Worm (Caenorhabditis elegans) whole organism, late embryonic: ENCODE results near the gene mboa-2.

Experiments used
- C08G9.2 ChIP-seq: sonication (generic microtip); optimal IDR thresholded peaks from 2 replicates; lab custom pipeline; 2016; ENCODE audit warnings: mild to moderate bottlenecking, missing genetic modification characterization, moderate library complexity, missing compliant biosample characterization
- F13H6.1 ChIP-seq: sonication (generic microtip); optimal IDR thresholded peaks from 2 replicates; lab custom pipeline; 2016; ENCODE audit warnings: missing genetic modification characterization, missing compliant biosample characterization
- K09A11.1 ChIP-seq: sonication (generic microtip); optimal IDR thresholded peaks from 2 replicates; lab custom pipeline; 2017; ENCODE audit warnings: antibody characterized with exemption, mild to moderate bottlenecking, missing genetic modification characterization, missing compliant biosample characterization; ENCODE audit not compliant: insufficient read depth
- Y22D7AL.16 ChIP-seq: sonication (generic microtip); optimal IDR thresholded peaks from 2 replicates; lab custom pipeline; 2016; ENCODE audit warnings: missing genetic modification characterization, missing compliant biosample characterization
- ahr-1 ChIP-seq: sonication (generic microtip); optimal IDR thresholded peaks from 2 replicates; lab custom pipeline; 2016; ENCODE audit warnings: missing genetic modification characterization, missing compliant biosample characterization
- ama-1 ChIP-seq: fragments of 150-350 bp; optimal IDR thresholded peaks from 2 replicates; lab custom pipeline; 2014
- ceh-14 ChIP-seq: sonication (generic microtip); optimal IDR thresholded peaks from 2 replicates; lab custom pipeline; 2016; ENCODE audit warnings: missing genotype, missing genetic modification characterization, missing compliant biosample characterization
- ceh-18 ChIP-seq: sonication (generic microtip); optimal IDR thresholded peaks from 2 replicates; lab custom pipeline; 2016; ENCODE audit warnings: missing genetic modification characterization, missing compliant biosample characterization
- ceh-19 ChIP-seq: fragments of 200-800 bp; sonication (Bioruptor generic); optimal IDR thresholded peaks from 2 replicates; lab custom pipeline; 2018; ENCODE audit warnings: mild to moderate bottlenecking, missing genetic modification characterization, missing compliant biosample characterization
- ceh-2 ChIP-seq: sonication (generic microtip); optimal IDR thresholded peaks from 2 replicates; lab custom pipeline; 2016; ENCODE audit warnings: missing genotype, missing genetic modification characterization, missing compliant biosample characterization
- ceh-31 ChIP-seq: sonication (generic microtip); optimal IDR thresholded peaks from 2 replicates; lab custom pipeline; 2016; ENCODE audit warnings: missing genetic modification characterization, missing compliant biosample characterization
- ceh-34 ChIP-seq: sonication (generic microtip); optimal IDR thresholded peaks from 2 replicates; lab custom pipeline; 2016; ENCODE audit warnings: mild to moderate bottlenecking, missing genetic modification characterization, missing compliant biosample characterization
- ceh-45 ChIP-seq: fragments of 200-800 bp; sonication (Bioruptor generic); IDR thresholded peaks from 2 replicates; pipeline ENCODE4 v1.3.6; 2022; ENCODE audit warnings: missing genetic modification reagents, missing genetic modification characterization, missing compliant biosample characterization
- ceh-48 ChIP-seq: sonication (generic microtip); optimal IDR thresholded peaks from 2 replicates; lab custom pipeline; 2016; ENCODE audit warnings: missing genetic modification characterization, inconsistent platforms, missing compliant biosample characterization
- che-1 ChIP-seq: sonication (generic microtip); optimal IDR thresholded peaks from 2 replicates; lab custom pipeline; 2016; ENCODE audit warnings: mild to moderate bottlenecking, missing genetic modification characterization, missing compliant biosample characterization
- dmd-4 ChIP-seq: sonication (generic microtip); optimal IDR thresholded peaks from 2 replicates; lab custom pipeline; 2016; ENCODE audit warnings: borderline replicate concordance, missing genetic modification characterization, missing compliant biosample characterization
- fax-1 ChIP-seq: sonication (generic microtip); optimal IDR thresholded peaks from 2 replicates; lab custom pipeline; 2016; ENCODE audit warnings: missing genotype, missing genetic modification characterization, missing compliant biosample characterization
- fkh-6 ChIP-seq: sonication (generic microtip); optimal IDR thresholded peaks from 2 replicates; lab custom pipeline; 2016; ENCODE audit warnings: missing genetic modification characterization, missing compliant biosample characterization
- gmeb-2 ChIP-seq: sonication (generic microtip); optimal IDR thresholded peaks from 2 replicates; lab custom pipeline; 2016; ENCODE audit warnings: missing genetic modification characterization, inconsistent platforms, missing compliant biosample characterization
- hlh-13 ChIP-seq: fragments of 200-800 bp; sonication (Bioruptor generic); optimal IDR thresholded peaks from 2 replicates; lab custom pipeline; 2018; ENCODE audit warnings: mild to moderate bottlenecking, missing genetic modification characterization, missing compliant biosample characterization
- hlh-30 ChIP-seq: sonication (generic microtip); optimal IDR thresholded peaks from 2 replicates; lab custom pipeline; 2017; ENCODE audit warnings: antibody characterized with exemption, missing genetic modification characterization, missing compliant biosample characterization; ENCODE audit not compliant: insufficient read depth
- hlh-6 ChIP-seq: sonication (generic microtip); optimal IDR thresholded peaks from 2 replicates; lab custom pipeline; 2016; ENCODE audit warnings: missing genotype, missing genetic modification characterization, missing compliant biosample characterization
- hlh-8 ChIP-seq: sonication (generic microtip); optimal IDR thresholded peaks from 2 replicates; lab custom pipeline; 2016; ENCODE audit warnings: missing genotype, missing genetic modification characterization, missing compliant biosample characterization
- lin-11 ChIP-seq: fragments of 200-800 bp; sonication (Bioruptor generic); optimal IDR thresholded peaks from 2 replicates; lab custom pipeline; 2018; ENCODE audit warnings: mild to moderate bottlenecking, missing genetic modification characterization, missing compliant biosample characterization
- madf-2 ChIP-seq: sonication (generic microtip); optimal IDR thresholded peaks from 2 replicates; lab custom pipeline; 2017; ENCODE audit warnings: missing genetic modification characterization, missing compliant biosample characterization
- nhr-11 ChIP-seq: fragments of 150-350 bp; optimal IDR thresholded peaks from 2 replicates; lab custom pipeline; 2014; ENCODE audit warnings: missing biosample characterization, missing genetic modification characterization
- nhr-232 ChIP-seq: sonication (generic microtip); optimal IDR thresholded peaks from 2 replicates; lab custom pipeline; 2016; ENCODE audit warnings: missing genetic modification characterization, missing compliant biosample characterization
- npax-4 ChIP-seq: sonication (generic microtip); optimal IDR thresholded peaks from 2 replicates; lab custom pipeline; 2016; ENCODE audit warnings: missing genetic modification characterization, missing compliant biosample characterization
- pat-9 ChIP-seq: fragments of 200-800 bp; sonication (Bioruptor generic); optimal IDR thresholded peaks from 2 replicates; lab custom pipeline; 2018; ENCODE audit warnings: mild to moderate bottlenecking, missing genetic modification characterization, moderate library complexity, missing compliant biosample characterization
- pha-4 ChIP-seq: fragments of 150-350 bp; optimal IDR thresholded peaks from 2 replicates; lab custom pipeline; 2018; ENCODE audit warnings: missing biosample characterization, missing genetic modification reagents, missing genetic modification characterization
- pqm-1 ChIP-seq: sonication (generic microtip); optimal IDR thresholded peaks from 2 replicates; lab custom pipeline; 2016; ENCODE audit warnings: missing genetic modification characterization, missing compliant biosample characterization
- ref-2 ChIP-seq: sonication (generic microtip); optimal IDR thresholded peaks from 2 replicates; lab custom pipeline; 2016; ENCODE audit warnings: missing genetic modification characterization, missing compliant biosample characterization
- rnt-1 ChIP-seq: sonication (generic microtip); optimal IDR thresholded peaks from 2 replicates; lab custom pipeline; 2016; ENCODE audit warnings: missing genetic modification characterization, missing compliant biosample characterization
- sdc-2 ChIP-seq: sonication (generic microtip); optimal IDR thresholded peaks from 2 replicates; lab custom pipeline; 2016; ENCODE audit warnings: missing genotype, missing genetic modification characterization, missing compliant biosample characterization
- sox-2 ChIP-seq: fragments of 200-800 bp; sonication (Bioruptor generic); IDR thresholded peaks from 2 replicates; pipeline ENCODE4 v1.3.6; 2022; ENCODE audit warnings: missing genetic modification reagents, missing genetic modification characterization, missing compliant biosample characterization
- sox-4 ChIP-seq: sonication (generic microtip); optimal IDR thresholded peaks from 2 replicates; lab custom pipeline; 2017; ENCODE audit warnings: mild to moderate bottlenecking, missing genetic modification characterization, inconsistent platforms, missing compliant biosample characterization
- tbx-2 ChIP-seq: sonication (generic microtip); optimal IDR thresholded peaks from 2 replicates; lab custom pipeline; 2016; ENCODE audit warnings: missing genetic modification characterization, missing compliant biosample characterization
- tbx-7 ChIP-seq: sonication (generic microtip); optimal IDR thresholded peaks from 2 replicates; lab custom pipeline; 2016; ENCODE audit warnings: missing genotype, missing genetic modification characterization, missing compliant biosample characterization
- unc-55 ChIP-seq: sonication (generic microtip); optimal IDR thresholded peaks from 2 replicates; lab custom pipeline; 2017; ENCODE audit warnings: missing biosample characterization, missing genetic modification reagents, missing genetic modification characterization
- unc-86 ChIP-seq: sonication (generic microtip); optimal IDR thresholded peaks from 2 replicates; lab custom pipeline; 2016; ENCODE audit warnings: missing genetic modification characterization, missing compliant biosample characterization
- zip-5 ChIP-seq: sonication (generic microtip); optimal IDR thresholded peaks from 2 replicates; lab custom pipeline; 2016; ENCODE audit warnings: missing genetic modification characterization, missing compliant biosample characterization

The mboa-2 gene

ce11 chrV:11134296-11134695, 12.0 kb upstream of the mboa-2 start, which contains the start of gene glb-3:
Gene glb-3, plus strand, starts transcription at chrV:11134596.
- TF ChIP-seq sox-4 (no peak), tbx-7 (no peak), pha-4 (tag; lab: Kevin White, UChicago) (no peak), Y22D7AL.16 (tag; lab: Kevin White, UChicago) (no peak), K09A11.1 (tag; lab: Kevin White, UChicago) (no peak), zip-5 (tag; lab: Kevin White, UChicago) (no peak), nhr-232 (tag; lab: Kevin White, UChicago) (no peak), ref-2 (no peak), unc-55 (GFP tag; lab: Kevin White, UChicago) (no peak), ahr-1 (tag; lab: Kevin White, UChicago) (no peak), tbx-2 (tag; lab: Kevin White, UChicago) (no peak), hlh-6 (tag; lab: Kevin White, UChicago) (no peak), ceh-18 (tag; lab: Kevin White, UChicago) (no peak), hlh-13 (GFP tag; lab: Kevin White, UChicago) (no peak), ceh-34 (tag; lab: Kevin White, UChicago) (no peak), ceh-48 (tag; lab: Kevin White, UChicago) (no peak), che-1 (tag; lab: Kevin White, UChicago) (no peak), F13H6.1 (tag; lab: Kevin White, UChicago) (no peak), fax-1 (tag; lab: Kevin White, UChicago) (no peak)

- TF ChIP-seq gmeb-2 (tag; lab: Kevin White, UChicago), result no peak
- TF ChIP-seq hlh-8 (tag; lab: Kevin White, UChicago), result peak; percentile 15
- TF ChIP-seq rnt-1 (tag; lab: Kevin White, UChicago), result no peak
- no peak for TF ChIP-seq K09A11.1 (tag; lab: Kevin White, UChicago)
- TF ChIP-seq ceh-14 (tag; lab: Kevin White, UChicago), result no peak
- TF ChIP-seq tbx-7, result no peak
Measured at ce11 chrV:11133516-11133915, 11.2 kb upstream of the mboa-2 start.

- TF ChIP-seq ceh-31 (tag; lab: Kevin White, UChicago) (no peak), pha-4 (tag; lab: Kevin White, UChicago) (no peak), lin-11 (no peak), nhr-232 (tag; lab: Kevin White, UChicago) (no peak), hlh-6 (tag; lab: Kevin White, UChicago) (no peak), hlh-30 (tag; lab: Kevin White, UChicago) (no peak), ama-1 (lab: Kevin White, UChicago) (no peak), ceh-2 (no peak), ceh-45 (no peak), fax-1 (tag; lab: Kevin White, UChicago) (no peak), ref-2 (no peak), pqm-1 (tag; lab: Kevin White, UChicago) (no peak), madf-2 (tag; lab: Kevin White, UChicago) (no peak), rnt-1 (tag; lab: Kevin White, UChicago) (no peak), ceh-19 (no peak), K09A11.1 (tag; lab: Kevin White, UChicago) (no peak), unc-86 (tag; lab: Kevin White, UChicago) (no peak), sox-2 (GFP tag; lab: Robert Waterston, UW) (no peak)
Measured at ce11 chrV:11131801-11132200, 9.5 kb upstream of the mboa-2 start.

ce11 chrV:11127197-11127596, 4.9 kb upstream of the mboa-2 start, which contains the start of gene jmjd-5:
Gene jmjd-5, plus strand, starts transcription at chrV:11127497.
- TF ChIP-seq npax-4 (tag; lab: Kevin White, UChicago), result no peak
- no peak for TF ChIP-seq ceh-31 (tag; lab: Kevin White, UChicago)
- TF ChIP-seq C08G9.2, result no peak
- TF ChIP-seq sox-4, result no peak
- no peak for TF ChIP-seq pat-9 (tag; lab: Kevin White, UChicago)
- TF ChIP-seq ceh-19, result no peak
- no peak for TF ChIP-seq Y22D7AL.16 (tag; lab: Kevin White, UChicago)
- TF ChIP-seq dmd-4, result no peak
- TF ChIP-seq nhr-11 (tag; lab: Kevin White, UChicago), result no peak
- no peak for TF ChIP-seq fkh-6
- no peak for TF ChIP-seq K09A11.1 (tag; lab: Kevin White, UChicago)
- no peak for TF ChIP-seq hlh-6 (tag; lab: Kevin White, UChicago)
- TF ChIP-seq zip-5 (tag; lab: Kevin White, UChicago), result no peak
- no peak for TF ChIP-seq sdc-2
- TF ChIP-seq, all 69 proteins: peak for 0
